ENCODE assay signal across 1 fruit fly cellular context in genomic region chrX:3188419-3188818, dm6.
TF ChIP-seq lines count a peak whose summit lies in the region.

No protein-coding gene starts in this region.

TF ChIP-seq in whole organism, embryonic, 481 proteins besides CTCF, POLR2A, EP300 and RAD21 (continued from another document and continues in another):
- no peak for TF ChIP-seq abd-A (tag; optimal IDR thresholded peaks at IDR 0.05; lab: Kevin White, UChicago)
- TF ChIP-seq CG5180 (GFP tag; optimal IDR thresholded peaks at IDR 0.05; lab: Kevin White, UChicago): peak; percentile 45
- peak; percentile 23; the same call in 1 of the 2 replicates for TF ChIP-seq sens-2 (GFP tag; IDR thresholded peaks at IDR 0.05; lab: Robert Waterston, UW)
- no peak for TF ChIP-seq CG11560 (tag; IDR thresholded peaks at IDR 0.05; lab: Robert Waterston, UW)
- 0 out of 2 replicates have a peak, but pooled peaks have one; percentile 18 for TF ChIP-seq CG10321 (GFP tag; IDR thresholded peaks at IDR 0.05; lab: Robert Waterston, UW)
- peak; percentile 53 for TF ChIP-seq CG3407 (GFP tag; optimal IDR thresholded peaks at IDR 0.05; lab: Kevin White, UChicago)
- TF ChIP-seq ara (GFP tag; IDR thresholded peaks at IDR 0.05; lab: Robert Waterston, UW): peak; percentile 59; the same call in 1 of the 2 replicates
- TF ChIP-seq CG6683 (GFP tag; optimal IDR thresholded peaks at IDR 0.05; lab: Kevin White, UChicago): no peak
- peak; percentile 18 for TF ChIP-seq CG2712 (tag; optimal IDR thresholded peaks at IDR 0.05; lab: Kevin White, UChicago)
- TF ChIP-seq sim (GFP tag; IDR thresholded peaks at IDR 0.05; lab: Robert Waterston, UW): peak; percentile 26; the same call in 1 of the 2 replicates
- peak; percentile 39 for TF ChIP-seq CG18764 (GFP tag; optimal IDR thresholded peaks at IDR 0.05; lab: Kevin White, UChicago)
- TF ChIP-seq Hey (tag; optimal IDR thresholded peaks at IDR 0.05; lab: Kevin White, UChicago): peak; percentile 28
- peak; percentile 63 for TF ChIP-seq CG12071 (GFP tag; optimal IDR thresholded peaks at IDR 0.05; lab: Kevin White, UChicago)
- peak; percentile 60 for TF ChIP-seq bab2 (GFP tag; optimal IDR thresholded peaks at IDR 0.05; lab: Kevin White, UChicago)
- no peak for TF ChIP-seq Mes4 (GFP tag; optimal IDR thresholded peaks at IDR 0.05; lab: Kevin White, UChicago)
- peak; percentile 7 for TF ChIP-seq Sry-β (GFP tag; optimal IDR thresholded peaks at IDR 0.05; lab: Kevin White, UChicago)
- TF ChIP-seq CG1603 (tag; optimal IDR thresholded peaks at IDR 0.05; lab: Kevin White, UChicago): peak; percentile 37
- peak; percentile 3 for TF ChIP-seq grau (tag; optimal IDR thresholded peaks at IDR 0.05; lab: Kevin White, UChicago)
- no peak for TF ChIP-seq Hsf (GFP tag; optimal IDR thresholded peaks at IDR 0.05; lab: Kevin White, UChicago)
- peak; percentile 51 for TF ChIP-seq CG31365 (tag; optimal IDR thresholded peaks at IDR 0.05; lab: Kevin White, UChicago)
- TF ChIP-seq CG15011 (GFP tag; optimal IDR thresholded peaks at IDR 0.05; lab: Kevin White, UChicago): peak; percentile 21
- peak; percentile 54 for TF ChIP-seq CG13296 (GFP tag; optimal IDR thresholded peaks at IDR 0.05; lab: Kevin White, UChicago)
- TF ChIP-seq CG8281 (tag; optimal IDR thresholded peaks at IDR 0.05; lab: Kevin White, UChicago): peak; percentile 26
- TF ChIP-seq CG18619 (GFP tag; optimal IDR thresholded peaks at IDR 0.05; lab: Kevin White, UChicago): peak; percentile 8
- peak; percentile 34 for TF ChIP-seq kni (GFP tag; optimal IDR thresholded peaks at IDR 0.05; lab: Kevin White, UChicago)
- peak; percentile 40; the same call in 1 of the 3 replicates for TF ChIP-seq CG11695 (GFP tag; IDR thresholded peaks at IDR 0.05; lab: Robert Waterston, UW)
- no peak for TF ChIP-seq dan (GFP tag; IDR thresholded peaks at IDR 0.05; lab: Robert Waterston, UW)
- peak; percentile 43 for TF ChIP-seq Atf6 (GFP tag; IDR thresholded peaks at IDR 0.05; lab: Robert Waterston, UW)
- peak; percentile 37 for TF ChIP-seq CG2875 (GFP tag; optimal IDR thresholded peaks at IDR 0.05; lab: Kevin White, UChicago)
- TF ChIP-seq Bdp1 (GFP tag; optimal IDR thresholded peaks at IDR 0.05; lab: Kevin White, UChicago): no peak
- TF ChIP-seq ATbp (GFP tag; optimal IDR thresholded peaks at IDR 0.05; lab: Kevin White, UChicago): peak; percentile 77
- TF ChIP-seq CG1233 (GFP tag; optimal IDR thresholded peaks at IDR 0.05; lab: Kevin White, UChicago): peak; percentile 64
- peak; percentile 40 for TF ChIP-seq B-H2 (GFP tag; optimal IDR thresholded peaks at IDR 0.05; lab: Kevin White, UChicago)
- no peak for TF ChIP-seq CG14050 (GFP tag; IDR thresholded peaks at IDR 0.05; lab: Robert Waterston, UW)
- TF ChIP-seq jigr1 (GFP tag; IDR thresholded peaks at IDR 0.05; lab: Robert Waterston, UW): no peak
- peak; percentile 34 for TF ChIP-seq CG1792 (GFP tag; optimal IDR thresholded peaks at IDR 0.05; lab: Kevin White, UChicago)
- TF ChIP-seq HmgZ (tag; optimal IDR thresholded peaks at IDR 0.05; lab: Kevin White, UChicago): peak; percentile 49
- TF ChIP-seq zfh1 (GFP tag; IDR thresholded peaks at IDR 0.05; lab: Robert Waterston, UW): peak; percentile 22; the same call in 1 of the 3 replicates
- peak; percentile 49 for TF ChIP-seq Fer1 (GFP tag; optimal IDR thresholded peaks at IDR 0.05; lab: Kevin White, UChicago)
- no peak for TF ChIP-seq CG8924 (tag; optimal IDR thresholded peaks at IDR 0.05; lab: Kevin White, UChicago)
- TF ChIP-seq dpn (GFP tag; optimal IDR thresholded peaks at IDR 0.05; lab: Kevin White, UChicago): peak in 1 of 2 experiments; percentile 35
- peak; percentile 42 for TF ChIP-seq Sox102F (GFP tag; optimal IDR thresholded peaks at IDR 0.05; lab: Kevin White, UChicago)
- no peak for TF ChIP-seq hth (optimal IDR thresholded peaks at IDR 0.05; lab: Kevin White, UChicago)
- TF ChIP-seq CG12769 (tag; optimal IDR thresholded peaks at IDR 0.05; lab: Kevin White, UChicago): peak; percentile 47
- TF ChIP-seq CG12391 (tag; optimal IDR thresholded peaks at IDR 0.05; lab: Kevin White, UChicago): peak; percentile 14
- peak; percentile 47; the same call in 1 of the 2 replicates for TF ChIP-seq vvl (GFP tag; IDR thresholded peaks at IDR 0.05; lab: Robert Waterston, UW)
- TF ChIP-seq CG18599 (GFP tag; optimal IDR thresholded peaks at IDR 0.05; lab: Kevin White, UChicago): peak; percentile 41
- peak; percentile 33 for TF ChIP-seq CG8359 (GFP tag; optimal IDR thresholded peaks at IDR 0.05; lab: Kevin White, UChicago; ENCODE audit: borderline replicate concordance)
- no peak for TF ChIP-seq Drgx (GFP tag; IDR thresholded peaks at IDR 0.05; lab: Robert Waterston, UW)
- TF ChIP-seq pita (GFP tag; optimal IDR thresholded peaks at IDR 0.05; lab: Kevin White, UChicago): no peak
- peak; percentile 6 for TF ChIP-seq Atf-2 (GFP tag; optimal IDR thresholded peaks at IDR 0.05; lab: Kevin White, UChicago)
- TF ChIP-seq CG12659 (GFP tag; optimal IDR thresholded peaks at IDR 0.05; lab: Kevin White, UChicago): peak; percentile 26
- peak; percentile 40 for TF ChIP-seq CG3281 (GFP tag; optimal IDR thresholded peaks at IDR 0.05; lab: Kevin White, UChicago)
- peak; percentile 1 for TF ChIP-seq CG1529 (GFP tag; optimal IDR thresholded peaks at IDR 0.05; lab: Kevin White, UChicago)
- TF ChIP-seq CG32532 (GFP tag; IDR thresholded peaks at IDR 0.05; lab: Robert Waterston, UW): no peak; the same call in 1 of the 2 replicates
- peak; percentile 53 for TF ChIP-seq Camta (GFP tag; optimal IDR thresholded peaks at IDR 0.05; lab: Kevin White, UChicago)
- TF ChIP-seq CG2202 (tag; optimal IDR thresholded peaks at IDR 0.05; lab: Kevin White, UChicago): peak; percentile 33
- TF ChIP-seq psq (GFP tag; optimal IDR thresholded peaks at IDR 0.05; lab: Kevin White, UChicago): peak; percentile 35
- TF ChIP-seq tup (GFP tag; optimal IDR thresholded peaks at IDR 0.05; lab: Kevin White, UChicago): peak; percentile 44
- TF ChIP-seq Med (GFP tag; lab: Kevin White, UChicago): peak; percentile 93
- peak; percentile 69 for TF ChIP-seq CG2678 (tag; optimal IDR thresholded peaks at IDR 0.05; lab: Kevin White, UChicago)
- TF ChIP-seq BtbVII (GFP tag; optimal IDR thresholded peaks at IDR 0.05; lab: Kevin White, UChicago): peak; percentile 28
- peak; percentile 8 for TF ChIP-seq CG8290 (GFP tag; optimal IDR thresholded peaks at IDR 0.05; lab: Kevin White, UChicago)
- TF ChIP-seq CG8290 (tag; optimal IDR thresholded peaks at IDR 0.05; lab: Kevin White, UChicago): peak in 1 of 2 experiments; percentile 61
- peak; percentile 41 for TF ChIP-seq CG15269 (tag; optimal IDR thresholded peaks at IDR 0.05; lab: Kevin White, UChicago)
- peak; percentile 25; the same call in 1 of the 2 replicates for TF ChIP-seq CG6689 (GFP tag; IDR thresholded peaks at IDR 0.05; lab: Robert Waterston, UW)
- TF ChIP-seq sob (GFP tag; IDR thresholded peaks at IDR 0.05; lab: Robert Waterston, UW): peak; percentile 53; the same call in 1 of the 2 replicates
- TF ChIP-seq pan (optimal IDR thresholded peaks at IDR 0.05; lab: Kevin White, UChicago): no peak
- peak in 1 of 2 experiments; percentile 40 for TF ChIP-seq pan (GFP tag; optimal IDR thresholded peaks at IDR 0.05 in 1 of 2, IDR thresholded peaks at IDR 0.05 in 1 of 2)
- peak; percentile 76 for TF ChIP-seq lab (GFP tag; optimal IDR thresholded peaks at IDR 0.05; lab: Kevin White, UChicago)
- TF ChIP-seq CG12104 (GFP tag; optimal IDR thresholded peaks at IDR 0.05; lab: Kevin White, UChicago): peak; percentile 15
- TF ChIP-seq CG10267 (tag; optimal IDR thresholded peaks at IDR 0.05; lab: Kevin White, UChicago): peak; percentile 10
- TF ChIP-seq CG7786 (GFP tag; optimal IDR thresholded peaks at IDR 0.05; lab: Kevin White, UChicago): peak; percentile 11
- peak in 1 of 2 experiments; percentile 58 for TF ChIP-seq Pdp1 (GFP tag; optimal IDR thresholded peaks at IDR 0.05; lab: Kevin White, UChicago)
- no peak for TF ChIP-seq CG2889 (GFP tag; IDR thresholded peaks at IDR 0.05; lab: Robert Waterston, UW)
- TF ChIP-seq CG17385 (GFP tag; optimal IDR thresholded peaks at IDR 0.05; lab: Kevin White, UChicago): peak; percentile 26
- TF ChIP-seq Nf-YC (tag; optimal IDR thresholded peaks at IDR 0.05; lab: Kevin White, UChicago): no peak
- TF ChIP-seq sug (tag; optimal IDR thresholded peaks at IDR 0.05; lab: Kevin White, UChicago): peak; percentile 30
- peak; percentile 61 for TF ChIP-seq CG6765 (GFP tag; optimal IDR thresholded peaks at IDR 0.05; lab: Kevin White, UChicago)
- TF ChIP-seq CG9727 (GFP tag; optimal IDR thresholded peaks at IDR 0.05; lab: Kevin White, UChicago): peak; percentile 32
- peak; percentile 9 for TF ChIP-seq org-1 (GFP tag; optimal IDR thresholded peaks at IDR 0.05; lab: Kevin White, UChicago)
- TF ChIP-seq otp (GFP tag; IDR thresholded peaks at IDR 0.05; lab: Robert Waterston, UW): peak; percentile 75; the same call in 2 of the 3 replicates
- TF ChIP-seq CG11398 (GFP tag; optimal IDR thresholded peaks at IDR 0.05; lab: Kevin White, UChicago): peak; percentile 58
- peak; percentile 72 for TF ChIP-seq HLHmδ (GFP tag; optimal IDR thresholded peaks at IDR 0.05; lab: Kevin White, UChicago)
- TF ChIP-seq ci (GFP tag; IDR thresholded peaks at IDR 0.05; lab: Robert Waterston, UW): peak; percentile 50; the same call in 2 of the 3 replicates
- peak; percentile 60 for TF ChIP-seq CG10209 (GFP tag; optimal IDR thresholded peaks at IDR 0.05; lab: Kevin White, UChicago)
- TF ChIP-seq CG7556 (GFP tag; optimal IDR thresholded peaks at IDR 0.05; lab: Kevin White, UChicago): peak; percentile 16
- TF ChIP-seq CG33213 (GFP tag; optimal IDR thresholded peaks at IDR 0.05; lab: Kevin White, UChicago): peak; percentile 8
- peak; percentile 64; the same call in 1 of the 3 replicates for TF ChIP-seq so (GFP tag; IDR thresholded peaks at IDR 0.05; lab: Robert Waterston, UW)
- peak; percentile 55 for TF ChIP-seq CG17568 (GFP tag; optimal IDR thresholded peaks at IDR 0.05; lab: Kevin White, UChicago)
- TF ChIP-seq NC2β (GFP tag; optimal IDR thresholded peaks at IDR 0.05; lab: Kevin White, UChicago): peak; percentile 2
- TF ChIP-seq PHDP (tag; optimal IDR thresholded peaks at IDR 0.05; lab: Kevin White, UChicago): peak; percentile 54
- TF ChIP-seq kah (GFP tag; optimal IDR thresholded peaks at IDR 0.05; lab: Kevin White, UChicago): peak; percentile 24
- peak; percentile 68 for TF ChIP-seq CG6813 (GFP tag; optimal IDR thresholded peaks at IDR 0.05; lab: Kevin White, UChicago)
- peak; percentile 4 for TF ChIP-seq repo (GFP tag; optimal IDR thresholded peaks at IDR 0.05; lab: Kevin White, UChicago)
- TF ChIP-seq CG9215 (GFP tag; IDR thresholded peaks at IDR 0.05; lab: Robert Waterston, UW): no peak
- 0 out of 2 replicates have a peak, but pooled peaks have one; percentile 33 for TF ChIP-seq CG11696 (GFP tag; IDR thresholded peaks at IDR 0.05; lab: Robert Waterston, UW)
- peak; percentile 17 for TF ChIP-seq slou (GFP tag; optimal IDR thresholded peaks at IDR 0.05; lab: Kevin White, UChicago)
- TF ChIP-seq CG4707 (GFP tag; optimal IDR thresholded peaks at IDR 0.05; lab: Kevin White, UChicago): peak; percentile 14
- TF ChIP-seq bcd (GFP tag; optimal IDR thresholded peaks at IDR 0.05; lab: Kevin White, UChicago): peak; percentile 36
- peak; percentile 51 for TF ChIP-seq CG17912 (GFP tag; optimal IDR thresholded peaks at IDR 0.05; lab: Kevin White, UChicago)
- TF ChIP-seq ac (GFP tag; optimal IDR thresholded peaks at IDR 0.05; lab: Kevin White, UChicago): no peak
- peak; percentile 0 for TF ChIP-seq CG2120 (GFP tag; optimal IDR thresholded peaks at IDR 0.05; lab: Kevin White, UChicago)
- no peak for TF ChIP-seq CG5953 (GFP tag; IDR thresholded peaks at IDR 0.05; lab: Robert Waterston, UW)
- peak in 1 of 2 experiments; percentile 24 for TF ChIP-seq Eip74EF (GFP tag; optimal IDR thresholded peaks at IDR 0.05; lab: Kevin White, UChicago)
- TF ChIP-seq unpg (GFP tag; optimal IDR thresholded peaks at IDR 0.05; lab: Kevin White, UChicago): peak; percentile 33
- no peak for TF ChIP-seq Nf-YA (GFP tag; IDR thresholded peaks at IDR 0.05; lab: Robert Waterston, UW)
- TF ChIP-seq bsh (GFP tag; optimal IDR thresholded peaks at IDR 0.05; lab: Kevin White, UChicago): peak in 1 of 2 experiments; percentile 60
- peak; percentile 70 for TF ChIP-seq Xrp1 (GFP tag; IDR thresholded peaks at IDR 0.05; lab: Robert Waterston, UW)
- TF ChIP-seq CHES-1-like (GFP tag; optimal IDR thresholded peaks at IDR 0.05; lab: Kevin White, UChicago): peak; percentile 17
- no peak for TF ChIP-seq nerfin-2 (GFP tag; IDR thresholded peaks at IDR 0.05; lab: Robert Waterston, UW; ENCODE audit: partially characterized antibody)
- TF ChIP-seq CG7839 (tag; optimal IDR thresholded peaks at IDR 0.05; lab: Kevin White, UChicago): peak; percentile 5
- TF ChIP-seq gro (GFP tag; optimal IDR thresholded peaks at IDR 0.05; lab: Kevin White, UChicago): peak; percentile 17
- TF ChIP-seq tap (tag; optimal IDR thresholded peaks at IDR 0.05; lab: Kevin White, UChicago): peak; percentile 47
- TF ChIP-seq CG7987 (GFP tag; optimal IDR thresholded peaks at IDR 0.05; lab: Kevin White, UChicago): peak; percentile 74
- TF ChIP-seq Hmr (GFP tag; optimal IDR thresholded peaks at IDR 0.05; lab: Kevin White, UChicago): peak; percentile 47
- TF ChIP-seq ap (GFP tag; IDR thresholded peaks at IDR 0.05; lab: Robert Waterston, UW): no peak
- peak; percentile 36 for TF ChIP-seq CG8089 (GFP tag; optimal IDR thresholded peaks at IDR 0.05; lab: Kevin White, UChicago)
- TF ChIP-seq Lhr (GFP tag; optimal IDR thresholded peaks at IDR 0.05; lab: Kevin White, UChicago): peak; percentile 19
- TF ChIP-seq Trl (optimal IDR thresholded peaks at IDR 0.05; lab: Kevin White, UChicago): no peak
- TF ChIP-seq Trl (GFP tag; optimal IDR thresholded peaks at IDR 0.05; lab: Kevin White, UChicago): peak; percentile 66
- peak; percentile 32; the same call in 1 of the 2 replicates for TF ChIP-seq CG31441 (GFP tag; IDR thresholded peaks at IDR 0.05; lab: Robert Waterston, UW)
- TF ChIP-seq CG14710 (tag; optimal IDR thresholded peaks at IDR 0.05; lab: Kevin White, UChicago): peak; percentile 32
- no peak for TF ChIP-seq Dref (GFP tag; IDR thresholded peaks at IDR 0.05; lab: Robert Waterston, UW)
- TF ChIP-seq Antp (GFP tag; optimal IDR thresholded peaks at IDR 0.05; lab: Kevin White, UChicago): peak; percentile 26
- TF ChIP-seq nau (GFP tag; optimal IDR thresholded peaks at IDR 0.05; lab: Kevin White, UChicago): peak; percentile 63
- no peak for TF ChIP-seq gt (GFP tag; IDR thresholded peaks at IDR 0.05; lab: Robert Waterston, UW)
- TF ChIP-seq CG9876 (GFP tag; optimal IDR thresholded peaks at IDR 0.05; lab: Kevin White, UChicago): no peak
- TF ChIP-seq scrt (GFP tag; optimal IDR thresholded peaks at IDR 0.05; lab: Kevin White, UChicago): peak; percentile 5
- peak; percentile 32 for TF ChIP-seq nerfin-1 (tag; optimal IDR thresholded peaks at IDR 0.05; lab: Kevin White, UChicago)
